Fruit fly (Drosophila melanogaster) whole organism, embryonic: ENCODE data around the gene CG9550.

Source experiments
- CG10431 ChIP-seq: fragments of 200-800 bp; sonication (Bioruptor generic); optimal IDR thresholded peaks from 3 replicates; lab custom pipeline; 2018; ENCODE audit warnings: missing biosample characterization, mild to moderate bottlenecking, missing genetic modification characterization
- CG11504 ChIP-seq: fragments of 200-800 bp; sonication (Bioruptor generic); optimal IDR thresholded peaks from 3 replicates; lab custom pipeline; 2019; ENCODE audit warnings: missing biosample characterization, mild to moderate bottlenecking, missing genetic modification characterization, moderate library complexity
- CG13287 ChIP-seq: fragments of 200-800 bp; sonication (Bioruptor generic); IDR thresholded peaks from 2 replicates; pipeline ENCODE4 v1.3.6; 2022; ENCODE audit warnings: missing biosample characterization, missing genetic modification characterization; ENCODE audit not compliant: partially characterized antibody
- CG14667 ChIP-seq: fragments of 200-800 bp; sonication (Bioruptor generic); IDR thresholded peaks from 2 replicates; pipeline ENCODE4 v1.3.6; 2022; ENCODE audit warnings: missing biosample characterization, missing genetic modification characterization
- CG15601 ChIP-seq: fragments of 200-800 bp; sonication (Bioruptor generic); optimal IDR thresholded peaks from 3 replicates; lab custom pipeline; 2019; ENCODE audit warnings: missing biosample characterization, mild to moderate bottlenecking, missing genetic modification characterization, moderate library complexity
- CG17802 ChIP-seq: fragments of 200-800 bp; sonication (Bioruptor generic); optimal IDR thresholded peaks from 2 replicates; lab custom pipeline; 2018; ENCODE audit warnings: missing biosample characterization, mild to moderate bottlenecking, missing genetic modification characterization, moderate library complexity
- CG17912 ChIP-seq: fragments of 200-800 bp; sonication (Bioruptor generic); optimal IDR thresholded peaks from 2 replicates; lab custom pipeline; 2018; ENCODE audit warnings: missing biosample characterization, mild to moderate bottlenecking, missing genetic modification characterization
- CG18011 ChIP-seq: fragments of 200-800 bp; sonication (Bioruptor generic); optimal IDR thresholded peaks from 2 replicates; lab custom pipeline; 2017; ENCODE audit warnings: missing biosample characterization, missing genetic modification characterization, mild to moderate bottlenecking, moderate library complexity, missing genotype
- CG1832 ChIP-seq: fragments of 200-800 bp; sonication (Bioruptor generic); optimal IDR thresholded peaks from 2 replicates; lab custom pipeline; 2017; ENCODE audit warnings: missing biosample characterization, mild to moderate bottlenecking, missing genetic modification characterization, inconsistent platforms
- CG18599 ChIP-seq: fragments of 200-800 bp; sonication (Bioruptor generic); optimal IDR thresholded peaks from 3 replicates; lab custom pipeline; 2017; ENCODE audit warnings: missing biosample characterization, missing genetic modification characterization, mild to moderate bottlenecking, moderate library complexity, missing genetic modification reagents
- CG2875 ChIP-seq: fragments of 200-800 bp; sonication (Bioruptor generic); optimal IDR thresholded peaks from 2 replicates; lab custom pipeline; 2017; ENCODE audit warnings: missing biosample characterization, mild to moderate bottlenecking, missing genetic modification characterization, missing genetic modification reagents
- CG30020 ChIP-seq: fragments of 200-800 bp; optimal IDR thresholded peaks from 2 replicates; lab custom pipeline; 2019; ENCODE audit warnings: missing biosample characterization, mild to moderate bottlenecking, missing genetic modification characterization, moderate library complexity
- CG42726 ChIP-seq: fragments of 200-800 bp; sonication (Bioruptor generic); IDR thresholded peaks from 2 replicates; pipeline ENCODE4 v1.3.6; 2022; ENCODE audit warnings: missing biosample characterization, missing genetic modification characterization; ENCODE audit not compliant: partially characterized antibody
- CG8944 ChIP-seq: fragments of 200-800 bp; sonication (Bioruptor generic); optimal IDR thresholded peaks from 3 replicates; lab custom pipeline; 2016; ENCODE audit warnings: missing biosample characterization, missing genetic modification characterization
- CG9437 ChIP-seq: fragments of 200-800 bp; sonication (Bioruptor generic); optimal IDR thresholded peaks from 2 replicates; lab custom pipeline; 2018; ENCODE audit warnings: missing biosample characterization, mild to moderate bottlenecking, missing genetic modification characterization
- CkIIα-i1 ChIP-seq: fragments of 200-800 bp; sonication (Bioruptor generic); IDR thresholded peaks from 2 replicates; pipeline ENCODE4 v1.3.6; 2022; ENCODE audit warnings: missing biosample characterization, missing genetic modification characterization
- E2f2 ChIP-seq: fragments of 200-800 bp; sonication (Bioruptor generic); IDR thresholded peaks from 2 replicates; pipeline ENCODE4 v1.3.6; 2022; ENCODE audit warnings: missing biosample characterization, missing genetic modification characterization
- Ets65A ChIP-seq: fragments of 200-800 bp; sonication (Bioruptor generic); peaks from one replicate; lab custom pipeline; 2016; ENCODE audit warnings: missing biosample characterization, missing genetic modification characterization
- Hr78 ChIP-seq, 2 experiments: fragments of 200-800 bp in 1 of 2; fragments of >200 bp in 1 of 2; sonication (Bioruptor generic) in 1 of 2; optimal IDR thresholded peaks; 2 replicates each; lab custom pipeline; 2017 to 2019; ENCODE audit warnings: missing biosample characterization in 2 of 2, missing genetic modification characterization in 2 of 2, mild to moderate bottlenecking in 1 of 2, moderate library complexity in 1 of 2
- Lpt ChIP-seq: fragments of >200 bp; optimal IDR thresholded peaks from 2 replicates; lab custom pipeline; 2018; ENCODE audit warnings: missing biosample characterization, missing genetic modification characterization
- MBD-R2 ChIP-seq: fragments of 200-800 bp; sonication (Bioruptor generic); IDR thresholded peaks from 2 replicates; pipeline ENCODE4 v1.3.6; 2022; ENCODE audit warnings: missing biosample characterization, missing genetic modification characterization
- Mrtf ChIP-seq: fragments of 200-800 bp; sonication (Bioruptor generic); IDR thresholded peaks from 3 replicates; pipeline ENCODE4 v1.3.6; 2022; ENCODE audit warnings: missing biosample characterization, missing genetic modification characterization
- NC2β ChIP-seq: fragments of 200-800 bp; sonication (Bioruptor generic); optimal IDR thresholded peaks from 2 replicates; lab custom pipeline; 2016; ENCODE audit warnings: missing biosample characterization, missing genetic modification characterization
- Oli ChIP-seq: fragments of 200-800 bp; sonication (Bioruptor generic); optimal IDR thresholded peaks from 2 replicates; lab custom pipeline; 2018; ENCODE audit warnings: missing biosample characterization, mild to moderate bottlenecking, missing genetic modification characterization, moderate library complexity
- Pdp1 ChIP-seq, 2 experiments: fragments of 200-800 bp; sonication (Bioruptor generic); optimal IDR thresholded peaks; 3 replicates each; lab custom pipeline; 2016; ENCODE audit warnings: missing biosample characterization in 2 of 2, missing genetic modification characterization in 2 of 2, mild to moderate bottlenecking in 1 of 2, moderate library complexity in 1 of 2
- Rx ChIP-seq: fragments of 200-800 bp; sonication (Bioruptor generic); IDR thresholded peaks from 2 replicates; pipeline ENCODE4 v1.3.6; 2022; ENCODE audit warnings: missing biosample characterization, missing genetic modification characterization
- Sin3A ChIP-seq: fragments of >200 bp; optimal IDR thresholded peaks from 2 replicates; lab custom pipeline; 2018
- Six4 ChIP-seq: fragments of 200-800 bp; sonication (Bioruptor generic); optimal IDR thresholded peaks from 2 replicates; lab custom pipeline; 2016; ENCODE audit warnings: missing biosample characterization, missing genetic modification characterization
- Stat92E ChIP-seq, 3 experiments: fragments of >200 bp in 2 of 3; fragments of 200-800 bp in 1 of 3; sonication (Bioruptor generic) in 1 of 3; optimal IDR thresholded peaks; 2 replicates each; lab custom pipeline; 2017 to 2019; ENCODE audit warnings: missing biosample characterization in 3 of 3, missing genetic modification characterization in 3 of 3, mild to moderate bottlenecking in 1 of 3, moderate library complexity in 1 of 3
- Usf ChIP-seq: fragments of 200-800 bp; sonication (Bioruptor generic); optimal IDR thresholded peaks from 2 replicates; lab custom pipeline; 2017; ENCODE audit warnings: missing genotype, missing biosample characterization, missing genetic modification characterization
- ac ChIP-seq: fragments of 200-800 bp; sonication (Bioruptor generic); optimal IDR thresholded peaks from 3 replicates; lab custom pipeline; 2017; ENCODE audit warnings: missing biosample characterization, mild to moderate bottlenecking, missing genetic modification characterization
- bsh ChIP-seq, 2 experiments: fragments of 200-800 bp; sonication (Bioruptor generic); optimal IDR thresholded peaks; 2 replicates each; lab custom pipeline; 2017 to 2018; ENCODE audit warnings: mild to moderate bottlenecking in 2 of 2, missing biosample characterization in 2 of 2, missing genetic modification characterization in 2 of 2, moderate library complexity in 1 of 2
- dmrt11E ChIP-seq: fragments of 200-800 bp; sonication (Bioruptor generic); optimal IDR thresholded peaks from 3 replicates; lab custom pipeline; 2018; ENCODE audit warnings: missing biosample characterization, mild to moderate bottlenecking, missing genetic modification characterization, moderate library complexity
- emc ChIP-seq: fragments of 200-800 bp; sonication (Bioruptor generic); optimal IDR thresholded peaks from 2 replicates; lab custom pipeline; 2016; ENCODE audit warnings: missing biosample characterization, missing genetic modification characterization
- fu2 ChIP-seq: fragments of 200-800 bp; sonication (Bioruptor generic); optimal IDR thresholded peaks from 2 replicates; lab custom pipeline; 2016; ENCODE audit warnings: missing biosample characterization, missing genetic modification characterization
- ind ChIP-seq: fragments of 200-800 bp; sonication (Bioruptor generic); optimal IDR thresholded peaks from 3 replicates; lab custom pipeline; 2016; ENCODE audit warnings: missing biosample characterization, missing genetic modification characterization
- inv ChIP-seq: fragments of 200-800 bp; sonication (Bioruptor generic); IDR thresholded peaks from 2 replicates; pipeline ENCODE4 v1.3.6; 2022; ENCODE audit warnings: missing biosample characterization, missing genetic modification characterization; ENCODE audit not compliant: partially characterized antibody
- lilli ChIP-seq: fragments of 200-800 bp; sonication (Bioruptor generic); optimal IDR thresholded peaks from 3 replicates; lab custom pipeline; 2016; ENCODE audit warnings: missing biosample characterization, missing genetic modification characterization
- mirr ChIP-seq: fragments of 200-800 bp; sonication (Bioruptor generic); optimal IDR thresholded peaks from 3 replicates; lab custom pipeline; 2018; ENCODE audit warnings: missing biosample characterization, mild to moderate bottlenecking, missing genetic modification characterization
- schlank ChIP-seq: fragments of 200-800 bp; sonication (Bioruptor generic); optimal IDR thresholded peaks from 2 replicates; lab custom pipeline; 2018; ENCODE audit warnings: missing biosample characterization, mild to moderate bottlenecking, missing genetic modification characterization
- sisA ChIP-seq: fragments of 200-800 bp; sonication (Bioruptor generic); IDR thresholded peaks from 2 replicates; pipeline ENCODE4 v1.3.6; 2022; ENCODE audit warnings: missing biosample characterization, missing genetic modification characterization
- sob ChIP-seq: fragments of 200-800 bp; sonication (Bioruptor generic); IDR thresholded peaks from 2 replicates; pipeline ENCODE4 v1.3.6; 2022; ENCODE audit warnings: missing biosample characterization, missing genetic modification characterization
- stwl ChIP-seq: fragments of 200-800 bp; sonication (Bioruptor generic); optimal IDR thresholded peaks from 3 replicates; lab custom pipeline; 2018; ENCODE audit warnings: missing biosample characterization, mild to moderate bottlenecking, missing genetic modification characterization, moderate library complexity
- ttk ChIP-seq: fragments of 200-800 bp; sonication (Bioruptor generic); IDR thresholded peaks from 2 replicates; pipeline ENCODE4 v2.1.2; 2022; ENCODE audit warnings: missing biosample characterization, missing genetic modification characterization
- usp ChIP-seq: fragments of >200 bp; optimal IDR thresholded peaks from 2 replicates; lab custom pipeline; 2017; ENCODE audit warnings: missing biosample characterization, missing genetic modification characterization

The CG9550 gene

dm6 chr2L:6447581-6448333 lies 49.1 kb upstream of the CG9550 start (continued):
- TF ChIP-seq lilli (no peak), Usf (no peak), CG42726 (GFP tag; lab: Robert Waterston, UW) (no peak), sob (GFP tag; lab: Robert Waterston, UW) (no peak), schlank (tag; lab: Kevin White, UChicago) (no peak), ind (no peak), CG1832 (GFP tag; lab: Kevin White, UChicago) (no peak), emc (GFP tag; lab: Kevin White, UChicago) (no peak), bsh (GFP tag; optimal IDR thresholded peaks at IDR 0.05; lab: Kevin White, UChicago) (no peak), CG2875 (GFP tag; lab: Kevin White, UChicago) (no peak), dmrt11E (tag; lab: Kevin White, UChicago) (no peak), E2f2 (GFP tag; lab: Robert Waterston, UW) (no peak; the same call in 1 of the 2 replicates), sisA (GFP tag; lab: Robert Waterston, UW) (no peak), inv (GFP tag; lab: Robert Waterston, UW) (no peak), Ets65A (GFP tag; lab: Kevin White, UChicago) (no peak), Oli (tag; lab: Kevin White, UChicago) (no peak), CG11504 (tag; lab: Kevin White, UChicago) (no peak), Sin3A (lab: Kevin White, UChicago) (no peak), Pdp1 (GFP tag; optimal IDR thresholded peaks at IDR 0.05; lab: Kevin White, UChicago) (no peak), mirr (GFP tag; lab: Kevin White, UChicago) (peak; percentile 55), Lpt (GFP tag; lab: Kevin White, UChicago) (no peak), CG30020 (tag; lab: Kevin White, UChicago) (no peak), CG15601 (tag; lab: Kevin White, UChicago) (no peak), CG10431 (no peak), CG14667 (GFP tag; lab: Robert Waterston, UW) (no peak), usp (GFP tag; lab: Kevin White, UChicago) (no peak), Hr78 (GFP tag; optimal IDR thresholded peaks at IDR 0.05; lab: Kevin White, UChicago) (peak in 1 of 2 experiments; percentile 67), CG13287 (GFP tag; lab: Robert Waterston, UW) (peak; percentile 14; the same call in 1 of the 2 replicates), NC2β (GFP tag; lab: Kevin White, UChicago) (no peak), Mrtf (GFP tag; lab: Robert Waterston, UW) (no peak), CG17912 (GFP tag; lab: Kevin White, UChicago) (peak; percentile 13), Rx (GFP tag; lab: Robert Waterston, UW) (no peak), CG17802 (tag; lab: Kevin White, UChicago) (no peak), fu2 (GFP tag; lab: Kevin White, UChicago) (no peak), ac (no peak), Six4 (no peak), CG8944 (no peak), CG18599 (GFP tag; lab: Kevin White, UChicago) (peak; percentile 11), ttk (GFP tag; lab: Robert Waterston, UW) (no peak), Stat92E (GFP tag; optimal IDR thresholded peaks at IDR 0.05; lab: Kevin White, UChicago) (no peak), MBD-R2 (GFP tag; lab: Robert Waterston, UW) (peak; percentile 34), CG9437 (GFP tag; lab: Kevin White, UChicago) (no peak), CG18011 (GFP tag; lab: Kevin White, UChicago) (no peak), stwl (tag; lab: Kevin White, UChicago) (no peak), CkIIα-i1 (GFP tag; lab: Robert Waterston, UW) (no peak)
- TF ChIP-seq, all 482 proteins: peak for 37
